Worm (Caenorhabditis elegans): ENCODE results near the gene qui-1.

DNA sequence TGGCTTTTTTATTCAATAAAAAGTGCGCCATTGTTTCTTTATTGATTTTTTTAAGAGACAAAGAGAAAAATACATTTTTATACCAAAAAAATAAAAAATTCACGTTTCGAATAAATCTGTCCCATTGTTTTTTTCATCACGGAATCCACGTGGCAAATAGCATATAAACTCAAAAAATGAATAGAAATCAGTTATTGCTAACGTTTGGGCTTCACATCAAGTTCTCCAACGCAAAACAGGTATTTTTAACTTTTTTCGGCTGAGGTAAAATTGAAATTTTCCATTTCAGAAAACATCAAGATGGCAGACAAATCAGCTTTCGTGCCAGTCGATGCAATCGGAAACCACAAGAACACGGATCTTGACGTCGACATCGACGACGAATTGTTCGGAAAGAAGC lies 31.7 kb downstream of the qui-1 start, which contains the start of gene Y45F10B.3:
- TF ChIP-seq him-1 (tag; optimal IDR thresholded peaks at IDR 0.05) (no peak), dao-5 (tag; optimal IDR thresholded peaks at IDR 0.05) (no peak), W03F9.2 (tag; optimal IDR thresholded peaks at IDR 0.05) (no peak)
